Worm (Caenorhabditis elegans) whole organism, midembryonic: ENCODE results near the gene rab-21.

ENCODE experiments used
- T22C8.4 ChIP-seq: fragments of 200-800 bp; sonication (Bioruptor generic); IDR thresholded peaks from 2 replicates; pipeline ENCODE4 v1.3.6; 2022; ENCODE audit warnings: missing genetic modification characterization, missing compliant biosample characterization
- cog-1 ChIP-seq: sonication (generic microtip); optimal IDR thresholded peaks from 2 replicates; lab custom pipeline; 2016; ENCODE audit warnings: missing genetic modification characterization, missing compliant biosample characterization
- flt-1 ChIP-seq: fragments of 200-800 bp; sonication (Bioruptor generic); IDR thresholded peaks from 2 replicates; pipeline ENCODE4 v1.3.6; 2022; ENCODE audit warnings: missing genetic modification characterization, missing compliant biosample characterization
- klf-2 ChIP-seq: fragments of 200-800 bp; sonication (Bioruptor generic); conservative IDR thresholded peaks from 2 replicates; pipeline ENCODE4 v1.3.6; 2022; ENCODE audit warnings: missing genetic modification reagents, missing genetic modification characterization, missing compliant biosample characterization
- med-1 ChIP-seq: sonication (generic microtip); optimal IDR thresholded peaks from 2 replicates; lab custom pipeline; 2017; ENCODE audit warnings: missing genetic modification characterization, mild to moderate bottlenecking, missing compliant biosample characterization, antibody characterized with exemption, missing genetic modification reagents; ENCODE audit not compliant: insufficient read depth
- ref-1 ChIP-seq: fragments of 200-800 bp; sonication (Bioruptor generic); conservative IDR thresholded peaks from 2 replicates; pipeline ENCODE4 v1.3.6; 2022; ENCODE audit warnings: missing genetic modification reagents, missing genetic modification characterization, missing compliant biosample characterization
- tab-1 ChIP-seq: fragments of 200-800 bp; sonication (Bioruptor generic); IDR thresholded peaks from 2 replicates; pipeline ENCODE4 v1.3.6; 2022; ENCODE audit warnings: missing genetic modification characterization, missing compliant biosample characterization
- ztf-23 ChIP-seq: fragments of 200-800 bp; sonication (Bioruptor generic); IDR thresholded peaks from 2 replicates; pipeline ENCODE4 v1.3.6; 2022; ENCODE audit warnings: missing genetic modification reagents, missing genetic modification characterization, missing compliant biosample characterization
- ztf-29 ChIP-seq: fragments of 200-800 bp; sonication (Bioruptor generic); IDR thresholded peaks from 2 replicates; pipeline ENCODE4 v1.3.6; 2022; ENCODE audit warnings: missing genetic modification reagents, missing genetic modification characterization, missing compliant biosample characterization

Gene rab-21

DNA sequence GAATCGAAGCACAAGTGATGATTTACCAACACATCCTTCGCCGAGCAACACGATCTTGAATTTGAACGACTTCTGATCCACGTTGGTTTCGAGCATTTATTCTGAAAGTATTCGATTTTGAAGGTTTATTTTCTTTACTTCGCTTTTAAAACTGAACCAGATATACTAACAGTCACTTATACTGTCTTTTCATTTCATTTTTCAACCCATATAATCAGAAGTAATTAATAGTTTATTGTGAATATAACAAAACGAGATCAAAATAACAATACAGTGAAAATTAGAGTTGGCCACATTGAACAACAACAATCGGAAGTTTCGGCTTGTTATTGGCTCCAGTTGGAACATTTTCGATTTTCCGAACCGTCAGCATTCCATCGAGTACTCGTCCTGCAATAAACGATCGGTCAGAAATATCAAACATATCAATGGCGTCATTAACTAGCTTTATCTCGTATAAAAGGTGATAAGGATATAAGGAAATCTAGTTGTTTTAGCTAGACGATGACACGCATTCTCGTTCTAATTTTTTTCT, at the start of gene rab-21, which contains the start of gene T01B7.13:
TSS of gene rab-21 (minus strand) at position 101 of the 535 bp plus-strand sequence.
TSS of gene T01B7.13 (plus strand) at position 485 of the 535 bp plus-strand sequence.
- TF ChIP-seq ref-1 (GFP tag; lab: Robert Waterston, UW) (no peak), klf-2 (GFP tag; lab: Robert Waterston, UW) (no peak), flt-1 (GFP tag; lab: Robert Waterston, UW) (no peak), T22C8.4 (GFP tag; lab: Robert Waterston, UW) (no peak), tab-1 (no peak), cog-1 (tag; lab: Kevin White, UChicago) (no peak), med-1 (GFP tag; lab: Kevin White, UChicago) (no peak), ztf-23 (GFP tag; lab: Robert Waterston, UW) (no peak), ztf-29 (GFP tag; lab: Robert Waterston, UW) (no peak)

DNA sequence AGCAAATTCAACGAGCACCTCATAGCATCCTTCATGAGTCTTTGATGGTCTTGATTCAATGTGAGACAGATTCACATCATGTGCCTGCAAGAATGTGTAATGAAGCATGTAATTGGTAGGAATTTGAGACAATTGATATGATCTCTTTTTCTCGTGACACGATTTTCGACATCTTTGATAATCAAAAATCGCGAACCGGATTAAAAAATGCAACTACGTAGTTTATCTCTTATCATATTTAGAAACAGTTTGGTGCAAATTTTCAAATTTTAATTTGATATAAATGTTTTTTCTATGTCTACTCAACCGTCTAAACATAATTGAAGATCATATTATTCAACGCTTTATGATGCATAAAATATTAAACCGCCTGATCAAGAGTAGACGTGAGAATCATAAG, 49.5 kb upstream of the rab-21 start:
- TF ChIP-seq T22C8.4 (GFP tag; lab: Robert Waterston, UW) (no peak), ztf-23 (GFP tag; lab: Robert Waterston, UW) (no peak), ztf-29 (GFP tag; lab: Robert Waterston, UW) (no peak), flt-1 (GFP tag; lab: Robert Waterston, UW) (no peak), ref-1 (GFP tag; lab: Robert Waterston, UW) (no peak), cog-1 (tag; lab: Kevin White, UChicago) (no peak), med-1 (GFP tag; lab: Kevin White, UChicago) (no peak), klf-2 (GFP tag; lab: Robert Waterston, UW) (no peak), tab-1 (no peak)

DNA sequence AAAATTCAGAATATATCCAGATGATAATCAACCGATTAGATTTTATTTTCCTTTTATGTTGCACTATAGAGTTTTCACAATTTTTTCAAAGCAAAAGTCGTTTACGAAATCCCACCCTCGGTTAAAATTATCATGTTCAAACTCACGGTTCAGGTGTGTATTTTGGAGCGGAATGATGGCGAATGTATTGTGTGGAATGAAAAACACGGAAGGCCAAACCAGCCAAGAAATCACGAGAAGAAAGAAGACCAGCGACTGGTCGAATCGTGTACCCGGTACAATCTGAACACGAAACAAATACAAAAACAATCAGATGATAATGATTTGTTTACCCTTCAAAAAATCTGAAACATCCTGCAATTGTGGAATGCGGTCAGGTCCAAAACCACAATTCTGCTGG, 48.6 kb upstream of the rab-21 start:
- no peak for TF ChIP-seq ztf-29 (GFP tag; lab: Robert Waterston, UW)
- no peak for TF ChIP-seq ztf-23 (GFP tag; lab: Robert Waterston, UW)
- TF ChIP-seq flt-1 (GFP tag; lab: Robert Waterston, UW), result no peak
- TF ChIP-seq tab-1, result no peak

DNA sequence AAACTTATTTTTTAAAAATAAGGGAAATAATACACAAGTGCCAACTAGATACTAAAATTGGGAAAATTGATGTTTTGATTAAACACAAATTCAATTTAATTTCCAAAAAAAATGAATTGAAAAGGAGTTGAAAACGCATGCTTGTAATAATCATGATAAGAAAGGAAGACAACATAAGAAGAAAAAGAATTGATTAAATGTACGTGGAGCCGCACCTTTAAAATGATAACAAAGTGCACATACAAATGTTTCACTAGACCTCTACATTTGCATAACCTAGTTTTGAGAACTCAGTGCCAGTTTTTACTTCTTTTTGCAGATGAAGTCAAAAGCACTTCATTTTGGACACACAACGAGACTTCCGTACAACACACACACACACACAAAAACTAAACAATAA, 46.9 kb upstream of the rab-21 start:
- TF ChIP-seq ref-1 (GFP tag; lab: Robert Waterston, UW) (no peak), med-1 (GFP tag; lab: Kevin White, UChicago) (no peak), ztf-23 (GFP tag; lab: Robert Waterston, UW) (no peak), tab-1 (no peak), klf-2 (GFP tag; lab: Robert Waterston, UW) (no peak), T22C8.4 (GFP tag; lab: Robert Waterston, UW) (no peak), ztf-29 (GFP tag; lab: Robert Waterston, UW) (no peak), flt-1 (GFP tag; lab: Robert Waterston, UW) (no peak), cog-1 (tag; lab: Kevin White, UChicago) (no peak)

DNA sequence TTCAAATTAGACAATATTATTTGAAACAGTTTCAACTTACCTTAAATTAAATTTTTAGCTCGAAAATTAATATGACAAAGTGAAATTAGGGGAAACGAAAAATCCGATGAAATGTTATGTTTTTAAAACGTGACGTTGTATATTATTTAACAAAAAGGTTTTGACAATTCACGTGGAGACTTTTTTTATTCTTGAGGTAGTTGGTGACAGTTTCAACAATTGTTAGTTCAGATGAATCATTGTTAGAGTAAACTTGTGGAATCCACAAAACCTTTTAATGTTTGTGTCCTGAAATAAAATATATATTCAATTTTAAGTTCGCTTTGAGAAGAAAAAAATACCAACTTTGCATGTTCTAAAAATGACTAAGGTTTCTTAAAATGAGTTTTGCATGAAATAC, 44.7 kb upstream of the rab-21 start, which contains the start of gene fut-1:
TSS of gene fut-1 (minus strand) at position 101 of the 400 bp plus-strand sequence.
- TF ChIP-seq ref-1 (GFP tag; lab: Robert Waterston, UW) (no peak), klf-2 (GFP tag; lab: Robert Waterston, UW) (no peak), ztf-23 (GFP tag; lab: Robert Waterston, UW) (no peak), ztf-29 (GFP tag; lab: Robert Waterston, UW) (no peak), med-1 (GFP tag; lab: Kevin White, UChicago) (no peak), cog-1 (tag; lab: Kevin White, UChicago) (no peak), tab-1 (no peak), T22C8.4 (GFP tag; lab: Robert Waterston, UW) (no peak), flt-1 (GFP tag; lab: Robert Waterston, UW) (no peak)

DNA sequence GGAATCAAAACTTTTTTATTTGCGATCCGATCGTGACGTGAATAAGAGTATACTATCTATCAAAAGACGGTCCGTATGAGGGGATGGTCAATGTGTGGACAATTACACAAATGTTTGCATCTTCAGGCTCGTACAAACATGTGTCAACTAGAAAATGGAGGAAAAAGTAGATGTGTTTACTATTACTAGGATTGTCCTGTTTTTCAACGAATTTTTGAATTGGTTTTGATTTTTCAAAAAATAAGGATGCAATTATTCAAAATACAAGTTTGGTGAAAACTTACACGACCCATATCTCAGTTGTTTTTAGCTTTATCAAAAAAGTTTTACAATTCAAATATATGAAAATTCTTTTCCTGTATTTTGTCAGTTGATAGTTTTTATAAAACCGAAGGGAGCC, 40.5 kb upstream of the rab-21 start, which contains the start of gene K08F8.7:
TSS of gene K08F8.7 (minus strand) at position 101 of the 400 bp plus-strand sequence.
- TF ChIP-seq flt-1 (GFP tag; lab: Robert Waterston, UW), result no peak

DNA sequence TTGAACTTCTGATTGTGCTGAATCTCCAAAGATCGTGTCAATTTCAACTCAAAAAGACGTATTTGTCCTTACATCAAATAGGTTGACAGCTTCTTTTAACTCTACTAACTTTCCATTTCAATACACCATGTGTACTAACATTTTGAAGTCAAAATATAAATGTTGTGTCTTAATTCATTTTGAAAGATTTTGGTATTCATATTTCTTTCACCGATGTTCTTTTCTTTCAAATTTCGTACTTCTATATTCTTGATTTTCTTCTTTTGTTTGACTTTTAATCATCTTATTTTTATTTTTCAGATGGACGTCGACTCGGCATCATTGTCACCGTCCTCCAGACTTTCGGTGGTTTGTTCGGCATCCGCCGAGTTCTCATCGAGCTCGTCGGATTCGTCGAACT, 36.9 kb upstream of the rab-21 start, which contains the start of gene atf-2:
TSS of gene atf-2 (plus strand) at position 301 of the 400 bp plus-strand sequence.
- TF ChIP-seq med-1 (GFP tag; lab: Kevin White, UChicago), result no peak
- no peak for TF ChIP-seq cog-1 (tag; lab: Kevin White, UChicago)
- no peak for TF ChIP-seq ref-1 (GFP tag; lab: Robert Waterston, UW)
- no peak for TF ChIP-seq ztf-23 (GFP tag; lab: Robert Waterston, UW)
- TF ChIP-seq flt-1 (GFP tag; lab: Robert Waterston, UW), result no peak
- TF ChIP-seq T22C8.4 (GFP tag; lab: Robert Waterston, UW), result no peak

DNA sequence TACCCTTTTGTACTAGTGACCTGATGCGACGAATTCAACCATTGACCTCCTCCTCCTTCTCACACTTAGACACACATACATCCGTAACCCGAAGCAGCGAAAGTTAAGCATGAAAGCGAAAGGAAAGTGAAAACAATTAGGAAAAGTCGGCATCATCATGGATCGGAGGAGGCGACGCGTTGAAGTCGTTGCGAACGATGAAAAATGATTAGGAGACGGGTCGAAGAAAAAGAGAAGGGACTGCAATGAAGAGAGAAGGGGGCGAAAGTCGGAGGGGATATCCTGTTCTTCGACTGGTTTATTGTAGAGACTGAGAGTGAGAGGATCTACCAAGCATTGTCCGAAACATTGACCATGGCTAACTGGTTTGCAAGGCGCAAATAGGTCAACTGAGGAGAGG, 36.2 kb upstream of the rab-21 start:
- TF ChIP-seq ref-1 (GFP tag; lab: Robert Waterston, UW) (no peak), ztf-23 (GFP tag; lab: Robert Waterston, UW) (0 out of 2 replicates have a peak, but pooled peaks have one; percentile 18), klf-2 (GFP tag; lab: Robert Waterston, UW) (no peak), T22C8.4 (GFP tag; lab: Robert Waterston, UW) (no peak)

DNA sequence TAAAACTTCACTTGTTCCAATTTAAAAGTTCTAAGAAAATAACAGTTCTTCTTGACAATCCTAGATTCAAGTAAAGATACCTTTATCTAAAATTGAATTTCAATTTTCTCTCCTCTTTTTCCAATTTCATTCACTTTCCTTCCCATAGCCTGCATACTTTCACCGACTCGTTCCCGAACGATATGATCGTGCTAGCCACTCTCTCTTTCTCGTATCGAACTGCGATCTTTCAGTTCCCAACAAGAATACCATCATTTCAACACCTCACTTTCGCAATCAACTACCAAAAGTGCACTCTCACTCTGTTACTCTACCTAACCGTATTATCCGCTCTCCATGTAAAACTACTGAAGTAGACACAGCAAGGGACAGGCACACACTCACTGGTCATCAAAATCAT, 35.2 kb upstream of the rab-21 start:
- TF ChIP-seq ztf-23 (GFP tag; lab: Robert Waterston, UW), result no peak
- TF ChIP-seq tab-1, result no peak
- TF ChIP-seq ztf-29 (GFP tag; lab: Robert Waterston, UW), result no peak

DNA sequence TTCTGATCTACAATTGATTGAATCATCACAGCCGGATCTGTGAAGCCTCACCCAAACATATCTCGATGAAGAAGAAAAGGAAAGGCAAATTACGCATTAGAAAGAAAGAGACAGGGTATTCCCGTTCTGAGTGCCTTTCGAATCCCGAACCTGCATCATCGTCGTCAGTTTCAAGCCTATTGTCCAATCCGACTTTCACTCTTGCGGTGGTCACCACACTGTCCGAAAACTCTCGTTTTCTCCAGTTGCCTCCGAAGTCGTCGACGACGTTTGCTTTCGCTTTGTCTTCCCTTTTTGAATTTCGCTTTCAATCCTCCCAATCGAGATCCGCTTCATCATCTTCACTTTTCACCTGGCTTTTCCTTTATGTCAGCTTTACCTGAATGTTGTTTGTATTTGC, 34.3 kb upstream of the rab-21 start:
- no peak for TF ChIP-seq med-1 (GFP tag; lab: Kevin White, UChicago)
- no peak for TF ChIP-seq klf-2 (GFP tag; lab: Robert Waterston, UW)
- no peak for TF ChIP-seq T22C8.4 (GFP tag; lab: Robert Waterston, UW)
